Fruit fly (Drosophila melanogaster): Measurements from ENCODE around the gene CG33523.

Gene CG33523

dm6 chr3L:5921216-5921615 is 2.4 kb upstream of the CG33523 start, which contains the start of gene PXo:
Gene PXo, minus strand, starts transcription at chr3L:5921316.
- no peak for TF ChIP-seq CTCF (optimal IDR thresholded peaks at IDR 0.05)
- no peak for TF ChIP-seq CG8478 (optimal IDR thresholded peaks at IDR 0.05)

dm6 chr3L:5922005-5922685 is 1.5 kb upstream of the CG33523 start, which contains the start of gene CG32407:
Gene CG32407, plus strand, starts transcription at chr3L:5922055.
- TF ChIP-seq CTCF (optimal IDR thresholded peaks at IDR 0.05) (no peak), CG8478 (optimal IDR thresholded peaks at IDR 0.05) (no peak)

DNA sequence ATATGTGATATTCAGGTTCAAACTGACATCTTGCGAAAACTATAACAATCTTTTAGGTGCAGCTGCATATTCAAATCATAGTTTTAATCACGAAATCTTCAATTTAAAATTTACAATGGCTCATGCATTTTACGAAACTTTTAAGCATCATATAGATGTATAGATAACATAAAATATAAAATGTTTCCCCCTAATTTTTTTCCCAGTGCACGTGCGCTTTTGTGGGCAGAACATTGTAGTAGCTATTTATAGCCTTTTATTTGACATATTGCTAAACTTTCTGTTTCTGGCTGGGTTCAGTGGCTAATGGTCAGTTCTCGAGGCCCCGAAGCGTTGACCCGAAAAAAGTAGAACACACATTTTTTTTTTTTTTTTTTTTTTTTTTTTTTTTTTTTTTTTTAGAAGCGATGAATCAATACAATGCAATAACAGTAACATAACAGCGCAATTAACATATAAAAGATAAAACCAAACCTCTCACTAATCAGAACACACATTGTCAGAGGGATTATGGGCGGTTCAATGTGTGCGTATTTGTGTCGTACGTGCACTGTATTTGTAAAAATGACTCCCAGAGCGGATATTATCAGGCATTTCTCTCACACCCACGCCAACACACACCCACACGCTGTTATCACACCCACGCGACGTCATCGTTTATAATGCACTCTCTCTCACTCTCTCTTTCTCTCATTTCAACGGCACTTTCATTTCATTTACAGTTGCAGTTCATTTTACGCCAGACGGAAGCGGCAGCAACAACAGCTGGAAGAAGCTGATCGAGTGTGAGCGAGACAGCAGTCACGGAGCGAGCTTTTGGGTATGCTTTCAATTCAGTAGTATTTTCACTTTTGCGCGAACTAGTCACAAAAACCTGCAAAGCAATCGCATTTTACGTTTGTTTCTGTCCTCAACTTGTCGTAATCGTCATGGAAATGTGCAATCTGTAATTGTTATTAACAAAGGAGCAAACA is 2.6 kb downstream of the CG33523 start:
- TF ChIP-seq CG8478 (optimal IDR thresholded peaks at IDR 0.05) (no peak), CTCF (optimal IDR thresholded peaks at IDR 0.05) (no peak)

dm6 chr3L:5927536-5927935 is 3.9 kb downstream of the CG33523 start:
- TF ChIP-seq CG8478 (optimal IDR thresholded peaks at IDR 0.05), result no peak
- TF ChIP-seq CTCF (optimal IDR thresholded peaks at IDR 0.05), result no peak

DNA sequence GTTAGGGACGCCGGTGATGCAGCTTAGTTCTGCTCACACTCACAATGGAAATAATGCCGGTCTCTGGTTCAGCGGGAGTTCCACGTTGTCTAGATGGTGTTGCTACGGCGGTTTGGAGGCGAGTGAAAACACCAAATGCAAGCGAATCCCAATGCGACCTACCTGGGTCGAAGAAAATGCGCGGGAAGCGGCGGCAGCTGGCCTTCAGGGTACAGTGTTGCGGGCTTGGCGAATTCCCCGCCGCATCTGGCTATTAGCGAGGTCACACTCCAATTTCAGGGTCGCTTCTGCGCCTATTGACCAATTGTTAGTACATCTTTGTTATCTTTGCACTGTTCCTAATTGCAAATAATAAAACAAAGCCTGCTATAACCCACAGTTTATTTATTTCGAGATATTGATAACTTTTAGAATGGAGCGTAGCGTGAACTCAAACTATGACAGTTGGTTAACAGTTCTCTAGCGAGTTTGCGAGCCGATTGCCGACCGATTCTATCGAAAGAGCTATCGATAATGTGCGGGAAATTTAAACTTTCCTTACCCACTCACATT is 8.8 kb downstream of the CG33523 start, which contains the start of gene Rcc1:
TSS of gene Rcc1 (minus strand) at position 411 of the 552 bp plus-strand sequence.
- TF ChIP-seq CTCF (optimal IDR thresholded peaks at IDR 0.05) (peak; percentile 38 to 39), CG8478 (optimal IDR thresholded peaks at IDR 0.05) (no peak)

dm6 chr3L:5940431-5940830 is 16.8 kb downstream of the CG33523 start:
- TF ChIP-seq CG8478 (optimal IDR thresholded peaks at IDR 0.05) (no peak), CTCF (optimal IDR thresholded peaks at IDR 0.05) (no peak)

- no peak for TF ChIP-seq CTCF (optimal IDR thresholded peaks at IDR 0.05)
- TF ChIP-seq CG8478 (optimal IDR thresholded peaks at IDR 0.05), result no peak
Observed at dm6 chr3L:5941086-5941485, 17.4 kb downstream of the CG33523 start.

- TF ChIP-seq CTCF (optimal IDR thresholded peaks at IDR 0.05), result no peak
Observed at dm6 chr3L:5941508-5941907, 17.8 kb downstream of the CG33523 start.

dm6 chr3L:5943348-5943904 is 19.8 kb downstream of the CG33523 start:
- TF ChIP-seq CG8478 (optimal IDR thresholded peaks at IDR 0.05), result no peak
- no peak for TF ChIP-seq CTCF (optimal IDR thresholded peaks at IDR 0.05)

dm6 chr3L:5945571-5945970 is 21.9 kb downstream of the CG33523 start:
- no peak for TF ChIP-seq CG8478 (optimal IDR thresholded peaks at IDR 0.05)
- no peak for TF ChIP-seq CTCF (optimal IDR thresholded peaks at IDR 0.05)

DNA sequence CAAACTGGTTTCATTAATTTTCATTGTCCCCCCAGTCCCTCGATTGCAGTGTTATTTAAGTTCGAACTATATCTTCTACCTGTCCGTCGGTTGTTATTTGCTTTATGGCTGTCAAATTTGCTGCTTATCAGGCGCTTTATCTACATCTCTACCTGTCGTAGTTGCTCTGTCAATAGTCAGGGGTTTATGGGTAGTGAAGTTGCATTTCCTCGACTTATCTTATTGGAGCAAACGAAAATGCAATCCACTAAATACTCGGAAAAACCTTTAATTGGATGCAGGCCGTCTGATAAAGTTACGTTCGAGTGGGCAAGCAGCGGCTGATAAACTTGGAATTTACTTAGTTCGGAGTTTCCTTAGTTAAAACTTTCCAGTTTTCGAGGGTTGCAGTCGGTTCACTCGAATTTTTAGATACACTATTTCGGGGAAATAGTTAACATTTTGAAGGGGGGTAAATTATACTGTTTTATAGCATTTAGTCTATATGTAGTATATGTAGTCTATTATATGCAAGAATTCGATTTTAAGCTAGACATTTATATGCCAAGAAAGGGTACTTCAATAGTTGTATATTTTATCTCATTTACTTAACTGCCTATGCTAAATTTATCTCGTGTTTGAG is 23.6 kb downstream of the CG33523 start:
- no peak for TF ChIP-seq CG8478 (optimal IDR thresholded peaks at IDR 0.05)
- no peak for TF ChIP-seq CTCF (optimal IDR thresholded peaks at IDR 0.05)

- TF ChIP-seq CTCF (optimal IDR thresholded peaks at IDR 0.05) (no peak), CG8478 (optimal IDR thresholded peaks at IDR 0.05) (no peak)
Observed at dm6 chr3L:5950467-5950866, 26.8 kb downstream of the CG33523 start, which contains the start of gene Egfrap. Gene Egfrap, minus strand, starts transcription at chr3L:5950658.

- no peak for TF ChIP-seq CTCF (optimal IDR thresholded peaks at IDR 0.05)
- no peak for TF ChIP-seq CG8478 (optimal IDR thresholded peaks at IDR 0.05)
Observed at dm6 chr3L:5952132-5952531, 28.5 kb downstream of the CG33523 start.

DNA sequence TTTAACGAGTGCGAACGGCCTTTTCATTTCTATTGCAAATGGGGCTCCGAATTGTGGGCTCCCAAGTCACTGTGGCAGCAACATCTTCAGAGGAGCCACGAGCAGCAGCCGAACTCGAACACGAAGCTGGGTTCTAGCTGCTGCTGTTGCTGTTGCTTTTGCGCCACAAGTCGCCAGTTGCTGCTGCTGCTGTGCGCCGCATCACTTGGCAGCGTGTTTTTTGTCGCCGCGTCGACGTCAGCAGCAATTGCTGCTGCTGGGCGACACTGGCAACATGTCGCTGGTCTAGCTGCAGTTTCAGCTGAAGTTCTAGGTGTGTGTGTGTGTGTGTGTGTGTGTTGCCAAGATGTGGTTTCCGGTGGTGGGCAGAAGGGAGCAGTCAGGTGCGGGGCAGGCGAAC is 28.9 kb downstream of the CG33523 start:
- no peak for TF ChIP-seq CTCF (optimal IDR thresholded peaks at IDR 0.05)
- TF ChIP-seq CG8478 (optimal IDR thresholded peaks at IDR 0.05), result no peak

DNA sequence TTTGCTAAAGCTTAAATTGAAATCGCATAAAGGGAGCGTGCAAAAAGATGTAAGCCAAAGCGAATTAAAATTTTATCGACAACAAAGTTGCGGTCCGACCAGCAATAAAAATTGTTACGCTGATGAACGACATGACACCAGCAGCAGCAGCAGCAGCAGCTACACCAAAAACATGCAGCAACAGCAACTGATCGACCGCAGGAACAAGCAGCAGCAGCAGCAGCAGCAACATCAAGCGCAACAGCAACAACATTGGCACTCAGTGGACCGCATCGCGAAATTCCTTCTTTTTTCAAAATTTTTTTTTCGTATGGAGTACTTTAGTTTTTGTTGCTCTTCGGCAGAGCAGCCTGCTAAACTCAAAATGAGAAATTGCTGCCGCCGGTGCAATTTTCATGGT is 31.3 kb downstream of the CG33523 start:
- no peak for TF ChIP-seq CTCF (optimal IDR thresholded peaks at IDR 0.05)
- TF ChIP-seq CG8478 (optimal IDR thresholded peaks at IDR 0.05), result no peak
